5 worm cellular contexts compared by ENCODE assay signal in the genomic region with DNA sequence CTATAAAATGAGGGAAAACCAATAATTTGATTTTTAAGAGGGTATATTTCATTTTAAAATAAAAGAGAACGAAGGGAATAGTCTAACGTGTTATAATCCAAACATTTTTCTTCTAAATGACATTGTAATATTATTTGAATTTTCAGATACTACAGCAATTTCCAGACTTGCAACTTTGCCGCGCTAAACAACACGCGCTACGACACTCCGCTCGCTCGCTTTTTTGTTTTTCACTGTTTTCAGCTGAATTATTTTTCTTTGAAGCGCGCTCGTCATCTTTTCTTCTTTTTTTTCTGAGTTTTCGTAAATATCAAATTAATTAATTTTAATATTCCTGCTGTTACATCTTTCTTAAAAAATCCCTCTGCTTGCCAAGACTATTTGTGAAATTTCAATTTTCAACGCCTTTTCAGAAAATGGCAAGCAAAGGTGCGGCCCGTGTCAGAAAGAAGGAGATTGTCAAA.
TF ChIP-seq lines count a peak whose summit lies in the region.

mrpl-11 (plus strand) TSS at position 414 of the 464 bp plus-strand sequence.

TF ChIP-seq in whole organism, L1 larva, 84 proteins besides CTCF, POLR2A, EP300 and RAD21:
- TF ChIP-seq lin-35 (GFP tag; optimal IDR thresholded peaks at IDR 0.05; lab: Kevin White, UChicago) (peak; percentile 4 to 48), lsy-2 (tag; optimal IDR thresholded peaks at IDR 0.05; lab: Kevin White, UChicago) (peak in 1 of 2 experiments; percentile 45), snu-23 (GFP tag; optimal IDR thresholded peaks at IDR 0.05; lab: Kevin White, UChicago) (peak; percentile 21), nhr-20 (tag; optimal IDR thresholded peaks at IDR 0.05; lab: Kevin White, UChicago) (no peak), ceh-82 (tag; optimal IDR thresholded peaks at IDR 0.05; lab: Kevin White, UChicago) (peak in 1 of 3 experiments; percentile 6), dpl-1 (GFP tag; optimal IDR thresholded peaks at IDR 0.05; lab: Kevin White, UChicago) (peak in 2 of 3 experiments; percentile 8 to 34), nhr-71 (tag; optimal IDR thresholded peaks at IDR 0.05; lab: Kevin White, UChicago) (peak; percentile 17), swsn-7 (tag; optimal IDR thresholded peaks at IDR 0.05; lab: Kevin White, UChicago) (peak; percentile 9), nhr-90 (tag; optimal IDR thresholded peaks at IDR 0.05; lab: Kevin White, UChicago; ENCODE audit: poor library complexity) (no peak), efl-1 (optimal IDR thresholded peaks at IDR 0.05; lab: Kevin White, UChicago) (peak in 1 of 2 experiments; percentile 33), efl-1 (GFP tag; optimal IDR thresholded peaks at IDR 0.05 in 1 of 2; lab: Kevin White, UChicago) (peak; percentile 33 to 89)

TF ChIP-seq in whole organism, L2 larva, 48 proteins besides CTCF, POLR2A, EP300 and RAD21:
- TF ChIP-seq unc-55 (GFP tag; optimal IDR thresholded peaks at IDR 0.05; lab: Kevin White, UChicago) (peak; percentile 30), ztf-1 (GFP tag; conservative IDR thresholded peaks at IDR 0.05; lab: Robert Waterston, UW) (no peak), lsy-2 (tag; optimal IDR thresholded peaks at IDR 0.05; lab: Kevin White, UChicago) (peak in 1 of 2 experiments; percentile 9)
TF ChIP-seq in whole organism, L2 larva: peak in this region for 2.

TF ChIP-seq in whole organism, L3 larva, 47 proteins besides CTCF, POLR2A, EP300 and RAD21:
- TF ChIP-seq lin-15B (tag; optimal IDR thresholded peaks at IDR 0.05; lab: Kevin White, UChicago) (peak; percentile 44), zag-1 (tag; optimal IDR thresholded peaks at IDR 0.05; lab: Kevin White, UChicago) (no peak), nfya-1 (tag; optimal IDR thresholded peaks at IDR 0.05; lab: Kevin White, UChicago; ENCODE audit: insufficient read depth) (peak; percentile 41), hmg-11 (tag; optimal IDR thresholded peaks at IDR 0.05; lab: Kevin White, UChicago) (peak; percentile 43)

TF ChIP-seq in whole organism, L4 larva, 104 proteins besides CTCF, POLR2A, EP300 and RAD21 (continues in another document):
- TF ChIP-seq mes-2 (tag; optimal IDR thresholded peaks at IDR 0.05; lab: Kevin White, UChicago; ENCODE audit: poor library complexity, severe bottlenecking) (peak; percentile 44), unc-62 (GFP tag; optimal IDR thresholded peaks at IDR 0.05 in 1 of 2; lab: Kevin White, UChicago) (no peak), unc-62 (tag; optimal IDR thresholded peaks at IDR 0.05; lab: Kevin White, UChicago) (no peak), dmd-8 (GFP tag; IDR thresholded peaks at IDR 0.05; lab: Robert Waterston, UW) (no peak), daf-16 (GFP tag; optimal IDR thresholded peaks at IDR 0.05; lab: Kevin White, UChicago) (no peak), daf-16 (tag; optimal IDR thresholded peaks at IDR 0.05; lab: Kevin White, UChicago) (peak; percentile 14), F44E2.7 (GFP tag; IDR thresholded peaks at IDR 0.05; lab: Robert Waterston, UW) (no peak), ceh-28 (tag; optimal IDR thresholded peaks at IDR 0.05; lab: Kevin White, UChicago) (no peak), lin-38 (GFP tag; IDR thresholded peaks at IDR 0.05; lab: Robert Waterston, UW) (no peak), Y48G9A.11 (GFP tag; IDR thresholded peaks at IDR 0.05; lab: Robert Waterston, UW) (peak; percentile 96), nhr-41 (GFP tag; IDR thresholded peaks at IDR 0.05; lab: Robert Waterston, UW) (no peak), lsy-2 (tag; optimal IDR thresholded peaks at IDR 0.05; lab: Kevin White, UChicago) (peak in 1 of 2 experiments; percentile 51), arid-1 (GFP tag; conservative IDR thresholded peaks at IDR 0.05; lab: Robert Waterston, UW) (no peak), zip-11 (GFP tag; IDR thresholded peaks at IDR 0.05; lab: Robert Waterston, UW) (no peak), F49E8.2 (tag; optimal IDR thresholded peaks at IDR 0.05; lab: Kevin White, UChicago; ENCODE audit: borderline replicate concordance) (no peak), spr-3 (GFP tag; optimal IDR thresholded peaks at IDR 0.05; lab: Kevin White, UChicago) (no peak), dve-1 (tag; optimal IDR thresholded peaks at IDR 0.05; lab: Kevin White, UChicago; ENCODE audit: insufficient read depth) (peak; percentile 14), F26F4.8 (GFP tag; conservative IDR thresholded peaks at IDR 0.05; lab: Robert Waterston, UW) (no peak), saeg-2 (GFP tag; IDR thresholded peaks at IDR 0.05; lab: Robert Waterston, UW) (no peak), lin-39 (tag; optimal IDR thresholded peaks at IDR 0.05; lab: Kevin White, UChicago) (no peak), ZK546.5 (tag; optimal IDR thresholded peaks at IDR 0.05; lab: Kevin White, UChicago) (no peak), cey-2 (tag; optimal IDR thresholded peaks at IDR 0.05; lab: Kevin White, UChicago; ENCODE audit: borderline replicate concordance, insufficient read depth) (no peak), nhr-77 (tag; optimal IDR thresholded peaks at IDR 0.05; lab: Kevin White, UChicago) (no peak), nhr-111 (GFP tag; optimal IDR thresholded peaks at IDR 0.05; lab: Kevin White, UChicago) (no peak), php-3 (GFP tag; IDR thresholded peaks at IDR 0.05; lab: Robert Waterston, UW) (no peak), F10B5.3 (tag; optimal IDR thresholded peaks at IDR 0.05; lab: Kevin White, UChicago) (no peak), egl-43 (GFP tag; IDR thresholded peaks at IDR 0.05; lab: Robert Waterston, UW) (no peak), Y5F2A.4 (GFP tag; optimal IDR thresholded peaks at IDR 0.05; lab: Kevin White, UChicago) (no peak), ceh-20 (GFP tag; IDR thresholded peaks at IDR 0.05; lab: Robert Waterston, UW) (no peak), mdl-1 (tag; optimal IDR thresholded peaks at IDR 0.05; lab: Kevin White, UChicago) (no peak), hlh-30 (tag; optimal IDR thresholded peaks at IDR 0.05; lab: Kevin White, UChicago; ENCODE audit: insufficient read depth) (no peak), mep-1 (tag; optimal IDR thresholded peaks at IDR 0.05; lab: Kevin White, UChicago) (no peak), T20F7.1 (GFP tag; optimal IDR thresholded peaks at IDR 0.05; lab: Kevin White, UChicago) (peak; percentile 95), jun-1 (tag; optimal IDR thresholded peaks at IDR 0.05; lab: Kevin White, UChicago) (no peak)

TF ChIP-seq in whole organism, young adult, 124 proteins besides CTCF, POLR2A, EP300 and RAD21:
- TF ChIP-seq ZK185.1 (tag; optimal IDR thresholded peaks at IDR 0.05; lab: Kevin White, UChicago; ENCODE audit: poor library complexity, severe bottlenecking) (no peak), mxl-1 (tag; optimal IDR thresholded peaks at IDR 0.05; lab: Kevin White, UChicago) (no peak), lsl-1 (GFP tag; optimal IDR thresholded peaks at IDR 0.05; lab: Kevin White, UChicago) (no peak), madf-8 (GFP tag; conservative IDR thresholded peaks at IDR 0.05; lab: Robert Waterston, UW) (peak; percentile 72), attf-5 (GFP tag; optimal IDR thresholded peaks at IDR 0.05; lab: Kevin White, UChicago) (no peak), xnd-1 (tag; optimal IDR thresholded peaks at IDR 0.05; lab: Kevin White, UChicago) (peak; percentile 63), Y67H2A.10 (GFP tag; conservative IDR thresholded peaks at IDR 0.05; lab: Robert Waterston, UW) (no peak), attf-3 (GFP tag; conservative IDR thresholded peaks at IDR 0.05; lab: Robert Waterston, UW) (peak; percentile 96), C17E4.6 (GFP tag; IDR thresholded peaks at IDR 0.05; lab: Robert Waterston, UW) (no peak), nhr-179 (tag; optimal IDR thresholded peaks at IDR 0.05; lab: Kevin White, UChicago) (no peak), hsf-1 (GFP tag; IDR thresholded peaks at IDR 0.05; lab: Robert Waterston, UW) (no peak), unc-62 (GFP tag; optimal IDR thresholded peaks at IDR 0.05; lab: Kevin White, UChicago) (no peak), nhr-120 (GFP tag; IDR thresholded peaks at IDR 0.05; lab: Robert Waterston, UW) (no peak), madf-6 (GFP tag; IDR thresholded peaks at IDR 0.05; lab: Robert Waterston, UW) (peak; percentile 93), B0261.1 (tag; optimal IDR thresholded peaks at IDR 0.05; lab: Kevin White, UChicago) (no peak), mcd-1 (GFP tag; IDR thresholded peaks at IDR 0.05; lab: Robert Waterston, UW) (no peak), efl-1 (GFP tag; optimal IDR thresholded peaks at IDR 0.05; lab: Kevin White, UChicago) (peak; percentile 8), F23B12.7 (tag; optimal IDR thresholded peaks at IDR 0.05; lab: Kevin White, UChicago; ENCODE audit: insufficient read depth) (peak; percentile 5), tbx-9 (tag; optimal IDR thresholded peaks at IDR 0.05; lab: Kevin White, UChicago; ENCODE audit: borderline replicate concordance) (no peak), zim-3 (tag; optimal IDR thresholded peaks at IDR 0.05; lab: Kevin White, UChicago) (no peak), hmg-20 (GFP tag; IDR thresholded peaks at IDR 0.05; lab: Robert Waterston, UW) (no peak), F55B11.4 (tag; optimal IDR thresholded peaks at IDR 0.05; lab: Kevin White, UChicago; ENCODE audit: borderline replicate concordance, insufficient read depth) (no peak)
